Fruit fly (Drosophila melanogaster) whole organism, larva: ENCODE measurements around the gene Phs.
A peak's percentile ranks its signal among the peaks of the same experiment; 100 is the strongest.

ENCODE experiments used
- noc ChIP-seq: fragments of 200-800 bp; sonication (Bioruptor generic); optimal IDR thresholded peaks from 3 replicates; lab custom pipeline; 2019; ENCODE audit warnings: missing biosample characterization, mild to moderate bottlenecking, missing genetic modification characterization, moderate library complexity

Gene Phs

dm6 chr3L:15636359-15636758, 16.7 kb downstream of the Phs start:
- peak; percentile 52 for TF ChIP-seq noc (tag; lab: Kevin White, UChicago)

- no peak for TF ChIP-seq noc (tag; lab: Kevin White, UChicago)
Measured at dm6 chr3L:15636978-15637377, 17.3 kb downstream of the Phs start.

dm6 chr3L:15637618-15638017, 17.9 kb downstream of the Phs start:
- TF ChIP-seq noc (tag; lab: Kevin White, UChicago) = no peak

- no peak for TF ChIP-seq noc (tag; lab: Kevin White, UChicago)
Measured at dm6 chr3L:15638524-15638923, 18.8 kb downstream of the Phs start.

dm6 chr3L:15639978-15640377, 20.3 kb downstream of the Phs start:
- no peak for TF ChIP-seq noc (tag; lab: Kevin White, UChicago)

- TF ChIP-seq noc (tag; lab: Kevin White, UChicago) = no peak
Measured at dm6 chr3L:15641590-15642019, 21.9 kb downstream of the Phs start.

- TF ChIP-seq noc (tag; lab: Kevin White, UChicago) = no peak
Measured at dm6 chr3L:15646182-15646581, 26.5 kb downstream of the Phs start.

dm6 chr3L:15647712-15648621, 28.3 kb downstream of the Phs start, which contains the start of the genes comm3 and CG43083:
Gene comm3 (minus strand): TSS chr3L:15647762.
Gene CG43083 (plus strand): TSS chr3L:15648571.
- no peak for TF ChIP-seq noc (tag; lab: Kevin White, UChicago)

dm6 chr3L:15649561-15649960, 29.9 kb downstream of the Phs start, which contains the start of the genes Eig71Ea and Eig71Eb:
Gene Eig71Ea (minus strand): TSS chr3L:15649661.
Gene Eig71Eb (plus strand): TSS chr3L:15649936.
- TF ChIP-seq noc (tag; lab: Kevin White, UChicago) = no peak

dm6 chr3L:15650552-15650951, 30.9 kb downstream of the Phs start, which contains the start of gene CG43084:
Gene CG43084 (plus strand): TSS chr3L:15650852.
- no peak for TF ChIP-seq noc (tag; lab: Kevin White, UChicago)

- no peak for TF ChIP-seq noc (tag; lab: Kevin White, UChicago)
Measured at dm6 chr3L:15652154-15652553, 32.5 kb downstream of the Phs start, which contains the start of the genes Eig71Ec and Eig71Ed. Gene Eig71Ec (minus strand): TSS chr3L:15652254. Gene Eig71Ed (plus strand): TSS chr3L:15652537.

dm6 chr3L:15655910-15656309, 36.2 kb downstream of the Phs start, which contains the start of gene Eig71Ee:
Gene Eig71Ee (minus strand): TSS chr3L:15656010.
- no peak for TF ChIP-seq noc (tag; lab: Kevin White, UChicago)

- TF ChIP-seq noc (tag; lab: Kevin White, UChicago) = no peak
Measured at dm6 chr3L:15657290-15657689, 37.6 kb downstream of the Phs start, which contains the start of the genes Eig71Ef and Eig71Eg. Gene Eig71Ef (minus strand): TSS chr3L:15657390. Gene Eig71Eg (plus strand): TSS chr3L:15657628.

- no peak for TF ChIP-seq noc (tag; lab: Kevin White, UChicago)
Measured at dm6 chr3L:15659341-15659740, 39.6 kb downstream of the Phs start, which contains the start of the genes Eig71Eh and Eig71Ei. Gene Eig71Eh (minus strand): TSS chr3L:15659441. Gene Eig71Ei (plus strand): TSS chr3L:15659707.

- TF ChIP-seq noc (tag; lab: Kevin White, UChicago) = no peak
Measured at dm6 chr3L:15660915-15661314, 41.2 kb downstream of the Phs start, which contains the start of the genes Eig71Ej and Eig71Ek. Gene Eig71Ej (minus strand): TSS chr3L:15661015. Gene Eig71Ek (plus strand): TSS chr3L:15661248.

dm6 chr3L:15661567-15661966, 41.9 kb downstream of the Phs start, which contains the start of gene CG43082:
Gene CG43082 (plus strand): TSS chr3L:15661867.
- no peak for TF ChIP-seq noc (tag; lab: Kevin White, UChicago)
